Fruit fly (Drosophila melanogaster) whole organism, embryonic: ENCODE data around the gene pigs.

Experiments used
- az2 ChIP-seq: fragments of 200-800 bp; sonication (Bioruptor generic); optimal IDR thresholded peaks from 3 replicates; lab custom pipeline; 2016; ENCODE audit warnings: missing biosample characterization, missing genetic modification characterization
- corto ChIP-seq: fragments of 200-800 bp; sonication (Bioruptor generic); optimal IDR thresholded peaks from 2 replicates; lab custom pipeline; 2016; ENCODE audit warnings: missing biosample characterization, mild to moderate bottlenecking, missing genetic modification characterization, moderate library complexity
- pfk ChIP-seq: fragments of 200-800 bp; sonication (Bioruptor generic); optimal IDR thresholded peaks from 2 replicates; lab custom pipeline; 2018; ENCODE audit warnings: missing biosample characterization, mild to moderate bottlenecking, missing genetic modification characterization, moderate library complexity

- TF ChIP-seq corto (no peak), az2 (GFP tag; lab: Kevin White, UChicago) (no peak), pfk (GFP tag; lab: Kevin White, UChicago) (no peak)
These were observed 42.9 kb downstream of the pigs start for dm6 chrX:6642593-6643257.
